Fruit fly (Drosophila melanogaster): ENCODE data around the gene CG31915.

Gene CG31915

dm6 chr2L:5541935-5542685, 14.2 kb downstream of the CG31915 start, which contains the start of the genes Hel25E and Lam (continued):
- TF ChIP-seq slou (GFP tag; optimal IDR thresholded peaks at IDR 0.05) (no peak), lmd (GFP tag; IDR thresholded peaks at IDR 0.05) (no peak), CG10565 (GFP tag; optimal IDR thresholded peaks at IDR 0.05) (no peak), Mrtf (GFP tag; IDR thresholded peaks at IDR 0.05) (no peak), bbx (GFP tag; IDR thresholded peaks at IDR 0.05; ENCODE audit: partially characterized antibody) (peak; percentile 69), pfk (GFP tag; optimal IDR thresholded peaks at IDR 0.05) (no peak), CG16779 (GFP tag; IDR thresholded peaks at IDR 0.05) (no peak), danr (GFP tag; IDR thresholded peaks at IDR 0.05) (no peak), cato (GFP tag; optimal IDR thresholded peaks at IDR 0.05; ENCODE audit: borderline replicate concordance) (no peak), odd (GFP tag; optimal IDR thresholded peaks at IDR 0.05) (no peak), CG34224 (GFP tag; IDR thresholded peaks at IDR 0.05; ENCODE audit: partially characterized antibody) (peak; percentile 86), dpn (GFP tag; optimal IDR thresholded peaks at IDR 0.05) (peak in 1 of 2 experiments; percentile 11), CG4328 (GFP tag; optimal IDR thresholded peaks at IDR 0.05) (no peak), CG6683 (GFP tag; optimal IDR thresholded peaks at IDR 0.05) (no peak), NK7.1 (GFP tag; optimal IDR thresholded peaks at IDR 0.05) (no peak), CG14710 (tag; optimal IDR thresholded peaks at IDR 0.05) (peak; percentile 79), CG4617 (GFP tag; optimal IDR thresholded peaks at IDR 0.05; ENCODE audit: borderline replicate concordance) (peak; percentile 19), zen2 (GFP tag; IDR thresholded peaks at IDR 0.05; ENCODE audit: partially characterized antibody) (peak; percentile 85), CG30403 (GFP tag; optimal IDR thresholded peaks at IDR 0.05) (peak; percentile 12), Abd-B (GFP tag; optimal IDR thresholded peaks at IDR 0.05) (no peak), HLH3B (GFP tag; IDR thresholded peaks at IDR 0.05) (no peak), CG9876 (GFP tag; optimal IDR thresholded peaks at IDR 0.05) (no peak), Oli (tag; optimal IDR thresholded peaks at IDR 0.05) (no peak), CoRest (tag; optimal IDR thresholded peaks at IDR 0.05) (peak; percentile 3), Max (GFP tag; optimal IDR thresholded peaks at IDR 0.05) (no peak), nerfin-2 (GFP tag; IDR thresholded peaks at IDR 0.05; ENCODE audit: partially characterized antibody) (peak; percentile 78), Side (GFP tag; optimal IDR thresholded peaks at IDR 0.05) (peak; percentile 14), CrebB (tag; optimal IDR thresholded peaks at IDR 0.05) (no peak), wdn (GFP tag; IDR thresholded peaks at IDR 0.05) (no peak), CG18011 (GFP tag; optimal IDR thresholded peaks at IDR 0.05) (no peak), Dek (tag; optimal IDR thresholded peaks at IDR 0.05) (peak; percentile 17), Rx (GFP tag; IDR thresholded peaks at IDR 0.05) (no peak), CG14050 (GFP tag; IDR thresholded peaks at IDR 0.05) (no peak), ato (GFP tag; IDR thresholded peaks at IDR 0.05; ENCODE audit: partially characterized antibody) (peak; percentile 83), CG10462 (GFP tag; optimal IDR thresholded peaks at IDR 0.05) (no peak), gem (tag; optimal IDR thresholded peaks at IDR 0.05) (no peak), hbn (GFP tag; IDR thresholded peaks at IDR 0.05; ENCODE audit: partially characterized antibody) (peak; percentile 90), Hmx (GFP tag; optimal IDR thresholded peaks at IDR 0.05) (no peak), slbo (GFP tag; IDR thresholded peaks at IDR 0.05) (no peak), CkIIα-i1 (GFP tag; IDR thresholded peaks at IDR 0.05) (no peak), p53 (GFP tag; optimal IDR thresholded peaks at IDR 0.05) (no peak), CG11247 (GFP tag; IDR thresholded peaks at IDR 0.05) (no peak), kah (GFP tag; optimal IDR thresholded peaks at IDR 0.05) (no peak), CG33213 (GFP tag; optimal IDR thresholded peaks at IDR 0.05) (no peak), CG15269 (tag; optimal IDR thresholded peaks at IDR 0.05) (no peak), lola (GFP tag; optimal IDR thresholded peaks at IDR 0.05) (peak in 1 of 3 experiments; percentile 24), Chrac-16 (GFP tag; optimal IDR thresholded peaks at IDR 0.05) (no peak), CG17829 (tag; optimal IDR thresholded peaks at IDR 0.05) (peak; percentile 50), CG17361 (GFP tag; IDR thresholded peaks at IDR 0.05) (no peak; the same call in 2 of the 3 replicates)
